Worm (Caenorhabditis elegans): ENCODE data around the gene Y53F4A.2.

The Y53F4A.2 gene

DNA sequence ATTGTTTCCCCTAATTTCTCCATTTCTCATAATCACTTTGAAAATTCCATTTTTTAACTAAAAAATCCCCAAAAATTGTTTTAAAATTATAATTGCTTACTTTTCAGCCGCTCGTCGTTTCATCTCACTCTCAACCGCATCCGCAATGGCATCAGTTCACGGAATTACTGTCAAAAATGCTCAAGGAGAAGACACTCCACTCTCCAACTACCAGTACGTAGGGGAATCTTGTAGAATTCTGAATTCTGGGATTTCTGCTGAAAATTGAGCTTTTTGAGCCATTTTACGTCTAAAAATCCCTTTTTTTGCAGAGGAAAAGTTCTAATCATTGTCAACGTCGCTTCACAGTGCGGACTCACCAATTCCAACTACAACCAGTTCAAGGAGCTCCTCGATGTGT is 9.4 kb downstream of the Y53F4A.2 start:
- TF ChIP-seq elt-3 (tag; optimal IDR thresholded peaks at IDR 0.05), result no peak
- TF ChIP-seq zip-8 (tag; optimal IDR thresholded peaks at IDR 0.05), result no peak
- TF ChIP-seq lin-13 (tag; optimal IDR thresholded peaks at IDR 0.05), result no peak
- TF ChIP-seq sem-2 (GFP tag; optimal IDR thresholded peaks at IDR 0.05), result no peak
- TF ChIP-seq mab-5 (tag; optimal IDR thresholded peaks at IDR 0.05), result no peak
- no peak for TF ChIP-seq tbx-8 (GFP tag; optimal IDR thresholded peaks at IDR 0.05)
- no peak for TF ChIP-seq ceh-43 (GFP tag; optimal IDR thresholded peaks at IDR 0.05)
- no peak for TF ChIP-seq ceh-83 (GFP tag; optimal IDR thresholded peaks at IDR 0.05)
- no peak for TF ChIP-seq ham-2 (GFP tag; optimal IDR thresholded peaks at IDR 0.05)
- no peak for TF ChIP-seq ceh-39 (tag; optimal IDR thresholded peaks at IDR 0.05)
- no peak for TF ChIP-seq nhr-2 (tag; optimal IDR thresholded peaks at IDR 0.05)
- TF ChIP-seq unc-62 (GFP tag; optimal IDR thresholded peaks at IDR 0.05), result no peak
- TF ChIP-seq hlh-1 (tag; optimal IDR thresholded peaks at IDR 0.05), result no peak
- no peak for TF ChIP-seq mls-2 (tag; optimal IDR thresholded peaks at IDR 0.05)
- no peak for TF ChIP-seq elt-1 (tag; optimal IDR thresholded peaks at IDR 0.05; ENCODE audit: borderline replicate concordance, insufficient read depth)
- TF ChIP-seq sptf-1 (tag; optimal IDR thresholded peaks at IDR 0.05), result no peak
- TF ChIP-seq unc-39 (tag; optimal IDR thresholded peaks at IDR 0.05), result no peak
- no peak for TF ChIP-seq mep-1 (tag; optimal IDR thresholded peaks at IDR 0.05)
- TF ChIP-seq nhr-28 (tag; optimal IDR thresholded peaks at IDR 0.05), result no peak

ce11 chrII:14866668-14867067 is 10.3 kb downstream of the Y53F4A.2 start, which contains the start of gene gpx-2:
Gene gpx-2, plus strand, starts transcription at chrII:14866766.
- no peak for TF ChIP-seq sptf-1 (tag; optimal IDR thresholded peaks at IDR 0.05)
- no peak for TF ChIP-seq elt-1 (tag; optimal IDR thresholded peaks at IDR 0.05; ENCODE audit: borderline replicate concordance, insufficient read depth)
- TF ChIP-seq ces-1 (GFP tag; optimal IDR thresholded peaks at IDR 0.05), result no peak
- no peak for TF ChIP-seq flh-1 (GFP tag; optimal IDR thresholded peaks at IDR 0.05)
- TF ChIP-seq mab-5 (tag; optimal IDR thresholded peaks at IDR 0.05), result no peak
- TF ChIP-seq zip-8 (tag; optimal IDR thresholded peaks at IDR 0.05), result no peak

- TF ChIP-seq hlh-1 (tag; optimal IDR thresholded peaks at IDR 0.05), result no peak
- TF ChIP-seq sptf-1 (tag; optimal IDR thresholded peaks at IDR 0.05), result no peak
- no peak for TF ChIP-seq nhr-237 (tag; optimal IDR thresholded peaks at IDR 0.05)
- TF ChIP-seq lsy-2 (tag; optimal IDR thresholded peaks at IDR 0.05), result no peak
- no peak for TF ChIP-seq ceh-83 (GFP tag; optimal IDR thresholded peaks at IDR 0.05)
- no peak for TF ChIP-seq elt-3 (tag; optimal IDR thresholded peaks at IDR 0.05)
- TF ChIP-seq ceh-39 (tag; optimal IDR thresholded peaks at IDR 0.05), result no peak
- TF ChIP-seq unc-39 (tag; optimal IDR thresholded peaks at IDR 0.05), result no peak
- TF ChIP-seq ztf-11 (tag; optimal IDR thresholded peaks at IDR 0.05), result no peak
- no peak for TF ChIP-seq blmp-1 (tag; optimal IDR thresholded peaks at IDR 0.05)
- TF ChIP-seq pha-4 (tag; optimal IDR thresholded peaks at IDR 0.05), result no peak
Observed at ce11 chrII:14866156-14866555, 10.8 kb downstream of the Y53F4A.2 start.

- TF ChIP-seq ham-2 (GFP tag; optimal IDR thresholded peaks at IDR 0.05) (no peak), lin-13 (tag; optimal IDR thresholded peaks at IDR 0.05) (no peak), zip-8 (tag; optimal IDR thresholded peaks at IDR 0.05) (no peak), M03D4.4 (tag; optimal IDR thresholded peaks at IDR 0.05) (no peak), flh-1 (GFP tag; optimal IDR thresholded peaks at IDR 0.05) (no peak), sptf-1 (tag; optimal IDR thresholded peaks at IDR 0.05) (peak; percentile 26), nhr-12 (tag; optimal IDR thresholded peaks at IDR 0.05) (no peak), blmp-1 (tag; optimal IDR thresholded peaks at IDR 0.05) (no peak), ces-1 (GFP tag; optimal IDR thresholded peaks at IDR 0.05) (peak; percentile 33), cnd-1 (tag; optimal IDR thresholded peaks at IDR 0.05) (no peak), elt-1 (tag; optimal IDR thresholded peaks at IDR 0.05; ENCODE audit: borderline replicate concordance, insufficient read depth) (no peak), mep-1 (tag; optimal IDR thresholded peaks at IDR 0.05) (peak; percentile 9)
Observed at ce11 chrII:14856922-14857321, 20.0 kb downstream of the Y53F4A.2 start, which contains the start of gene rbm-28. Gene rbm-28, plus strand, starts transcription at chrII:14857259.

DNA sequence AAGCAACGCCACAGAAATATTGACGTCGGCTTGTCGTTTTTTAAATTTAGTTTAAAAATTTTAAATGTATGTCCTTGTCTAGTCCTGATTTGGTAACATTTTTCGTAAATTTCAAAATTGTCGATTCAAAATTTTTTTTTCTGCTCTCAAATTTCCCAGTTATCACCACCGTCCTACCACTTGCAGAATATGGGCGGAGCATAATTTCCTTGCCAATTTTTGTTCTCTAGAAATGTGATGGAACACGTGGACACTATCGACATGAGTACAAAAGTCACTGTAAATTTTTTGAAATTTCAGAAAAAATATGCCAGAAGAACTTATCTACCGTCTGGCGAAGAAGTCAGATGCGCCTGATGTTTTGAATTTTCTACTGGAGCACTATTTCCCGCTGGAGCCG is 21.7 kb downstream of the Y53F4A.2 start, which contains the start of gene R05H10.7:
R05H10.7 (plus strand) TSS at position 301 of the 400 bp plus-strand sequence.
- TF ChIP-seq ceh-43 (GFP tag; optimal IDR thresholded peaks at IDR 0.05), result no peak
- no peak for TF ChIP-seq bed-3 (GFP tag; optimal IDR thresholded peaks at IDR 0.05)
- no peak for TF ChIP-seq ces-1 (GFP tag; optimal IDR thresholded peaks at IDR 0.05)
- no peak for TF ChIP-seq mep-1 (tag; optimal IDR thresholded peaks at IDR 0.05)
- no peak for TF ChIP-seq nhr-76 (tag; optimal IDR thresholded peaks at IDR 0.05)
- no peak for TF ChIP-seq M03D4.4 (tag; optimal IDR thresholded peaks at IDR 0.05)
- TF ChIP-seq ztf-11 (tag; optimal IDR thresholded peaks at IDR 0.05), result no peak
- no peak for TF ChIP-seq lsy-2 (tag; optimal IDR thresholded peaks at IDR 0.05)
- TF ChIP-seq nhr-12 (tag; optimal IDR thresholded peaks at IDR 0.05), result no peak
- TF ChIP-seq nhr-28 (tag; optimal IDR thresholded peaks at IDR 0.05), result no peak
- no peak for TF ChIP-seq cnd-1 (tag; optimal IDR thresholded peaks at IDR 0.05)
- no peak for TF ChIP-seq lin-13 (tag; optimal IDR thresholded peaks at IDR 0.05)
- TF ChIP-seq sem-2 (GFP tag; optimal IDR thresholded peaks at IDR 0.05), result no peak

Data from whole organism, mixed stage, embryonic.